Fruit fly (Drosophila melanogaster) whole organism, pupa: ENCODE results near the gene gro.
A peak's percentile ranks its signal among the peaks of the same experiment; 100 is the strongest.

ENCODE experiments used
- CG10348 ChIP-seq: fragments of 200-800 bp; sonication (Bioruptor generic); IDR thresholded peaks from 2 replicates; pipeline ENCODE4 v1.3.6; 2022; ENCODE audit warnings: missing biosample characterization, missing genetic modification characterization
- CG12605 ChIP-seq: fragments of 200-800 bp; sonication (Bioruptor generic); IDR thresholded peaks from 2 replicates; pipeline ENCODE4 v1.3.6; 2022; ENCODE audit warnings: missing biosample characterization, missing genetic modification characterization
- CG13204 ChIP-seq: fragments of 200-800 bp; sonication (Bioruptor generic); optimal IDR thresholded peaks from 2 replicates; lab custom pipeline; 2018; ENCODE audit warnings: missing biosample characterization, mild to moderate bottlenecking, missing genetic modification characterization, moderate library complexity
- CG14655 ChIP-seq: fragments of 200-800 bp; sonication (Bioruptor generic); optimal IDR thresholded peaks from 3 replicates; lab custom pipeline; 2017; ENCODE audit warnings: mild to moderate bottlenecking, missing biosample characterization, missing genetic modification reagents, missing genetic modification characterization
- CG15710 ChIP-seq: fragments of 200-800 bp; sonication (Bioruptor generic); optimal IDR thresholded peaks from 2 replicates; lab custom pipeline; 2018; ENCODE audit warnings: missing biosample characterization, mild to moderate bottlenecking, missing genetic modification characterization, moderate library complexity
- CG17806 ChIP-seq: fragments of 200-800 bp; sonication (Bioruptor generic); optimal IDR thresholded peaks from 2 replicates; lab custom pipeline; 2018; ENCODE audit warnings: missing biosample characterization, mild to moderate bottlenecking, missing genetic modification characterization, moderate library complexity
- CG32121 ChIP-seq: fragments of 200-800 bp; sonication (Bioruptor generic); IDR thresholded peaks from 2 replicates; pipeline ENCODE4 v1.3.6; 2022; ENCODE audit warnings: missing biosample characterization, missing genetic modification characterization
- CG34367 ChIP-seq: fragments of 200-800 bp; sonication (Bioruptor generic); optimal IDR thresholded peaks from 2 replicates; lab custom pipeline; 2018; ENCODE audit warnings: missing biosample characterization, mild to moderate bottlenecking, missing genetic modification characterization
- CG4496 ChIP-seq: fragments of 200-800 bp; sonication (Bioruptor generic); IDR thresholded peaks from 3 replicates; pipeline ENCODE4 v1.3.6; 2022; ENCODE audit warnings: missing biosample characterization, missing genetic modification characterization
- CG8159 ChIP-seq: fragments of 200-800 bp; sonication (Bioruptor generic); optimal IDR thresholded peaks from 3 replicates; lab custom pipeline; 2018; ENCODE audit warnings: missing biosample characterization, mild to moderate bottlenecking, missing genetic modification characterization, moderate library complexity
- CG8301 ChIP-seq: fragments of 200-800 bp; sonication (Bioruptor generic); optimal IDR thresholded peaks from 2 replicates; lab custom pipeline; 2018; ENCODE audit warnings: missing biosample characterization, mild to moderate bottlenecking, missing genetic modification characterization
- CG9948 ChIP-seq: fragments of 200-800 bp; sonication (Bioruptor generic); optimal IDR thresholded peaks from 2 replicates; lab custom pipeline; 2018; ENCODE audit warnings: missing biosample characterization, mild to moderate bottlenecking, missing genetic modification characterization, moderate library complexity
- D1 ChIP-seq: fragments of 200-800 bp; sonication (Bioruptor generic); optimal IDR thresholded peaks from 2 replicates; lab custom pipeline; 2018; ENCODE audit warnings: missing biosample characterization, mild to moderate bottlenecking, missing genetic modification characterization, moderate library complexity
- EcR ChIP-seq: fragments of 200-800 bp; sonication (Bioruptor generic); optimal IDR thresholded peaks from 3 replicates; lab custom pipeline; 2019; ENCODE audit warnings: missing biosample characterization, missing genetic modification characterization, mild to moderate bottlenecking, moderate library complexity, missing genetic modification reagents
- Ets98B ChIP-seq: fragments of 200-800 bp; sonication (Bioruptor generic); IDR thresholded peaks from 2 replicates; pipeline ENCODE4 v1.3.6; 2022; ENCODE audit warnings: missing biosample characterization, missing genetic modification characterization
- Pif1A ChIP-seq: fragments of 200-800 bp; sonication (Bioruptor generic); optimal IDR thresholded peaks from 3 replicates; lab custom pipeline; 2016; ENCODE audit warnings: missing biosample characterization, missing genetic modification characterization
- Pif1B ChIP-seq: fragments of 200-800 bp; sonication (Bioruptor generic); optimal IDR thresholded peaks from 3 replicates; lab custom pipeline; 2016; ENCODE audit warnings: missing biosample characterization, missing genetic modification characterization
- Snoo ChIP-seq: fragments of 200-800 bp; sonication (Bioruptor generic); optimal IDR thresholded peaks from 3 replicates; lab custom pipeline; 2017; ENCODE audit warnings: missing biosample characterization, mild to moderate bottlenecking, missing genetic modification characterization, inconsistent platforms
- fd96Ca ChIP-seq: fragments of 200-800 bp; sonication (Bioruptor generic); IDR thresholded peaks from 3 replicates; pipeline ENCODE4 v1.3.6; 2022; ENCODE audit warnings: missing biosample characterization, missing genetic modification characterization
- gl ChIP-seq: fragments of 200-800 bp; sonication (Bioruptor generic); optimal IDR thresholded peaks from 2 replicates; lab custom pipeline; 2018; ENCODE audit warnings: missing biosample characterization, mild to moderate bottlenecking, missing genetic modification characterization
- rn ChIP-seq: fragments of 200-800 bp; sonication (Bioruptor generic); IDR thresholded peaks from 2 replicates; pipeline ENCODE4 v1.3.6; 2022; ENCODE audit warnings: missing biosample characterization, missing genetic modification characterization

gro gene

dm6 chr3R:26024596-26025213 is 16.8 kb upstream of the gro start:
- TF ChIP-seq CG9948 (tag; lab: Kevin White, UChicago) = no peak
- no peak for TF ChIP-seq CG10348 (GFP tag; lab: Robert Waterston, UW)
- TF ChIP-seq CG13204 (GFP tag; lab: Kevin White, UChicago) = no peak
- no peak for TF ChIP-seq CG32121 (GFP tag; lab: Robert Waterston, UW)
- no peak for TF ChIP-seq CG14655 (GFP tag; lab: Kevin White, UChicago)
- no peak for TF ChIP-seq CG12605 (GFP tag; lab: Robert Waterston, UW)
- TF ChIP-seq CG8159 (tag; lab: Kevin White, UChicago) = no peak
- TF ChIP-seq rn (GFP tag; lab: Robert Waterston, UW) = no peak
- TF ChIP-seq fd96Ca (GFP tag; lab: Robert Waterston, UW) = no peak

dm6 chr3R:26026631-26027274 is 14.8 kb upstream of the gro start:
- TF ChIP-seq CG8159 (tag; lab: Kevin White, UChicago) (no peak), Snoo (tag; lab: Kevin White, UChicago) (no peak), CG17806 (tag; lab: Kevin White, UChicago) (no peak), fd96Ca (GFP tag; lab: Robert Waterston, UW) (no peak), CG13204 (GFP tag; lab: Kevin White, UChicago) (no peak), Pif1B (GFP tag; lab: Kevin White, UChicago) (no peak), D1 (tag; lab: Kevin White, UChicago) (no peak), rn (GFP tag; lab: Robert Waterston, UW) (no peak), CG15710 (tag; lab: Kevin White, UChicago) (no peak), CG34367 (tag; lab: Kevin White, UChicago) (no peak), CG32121 (GFP tag; lab: Robert Waterston, UW) (no peak), CG4496 (GFP tag; lab: Robert Waterston, UW) (no peak), CG12605 (GFP tag; lab: Robert Waterston, UW) (no peak), CG14655 (GFP tag; lab: Kevin White, UChicago) (no peak)

DNA sequence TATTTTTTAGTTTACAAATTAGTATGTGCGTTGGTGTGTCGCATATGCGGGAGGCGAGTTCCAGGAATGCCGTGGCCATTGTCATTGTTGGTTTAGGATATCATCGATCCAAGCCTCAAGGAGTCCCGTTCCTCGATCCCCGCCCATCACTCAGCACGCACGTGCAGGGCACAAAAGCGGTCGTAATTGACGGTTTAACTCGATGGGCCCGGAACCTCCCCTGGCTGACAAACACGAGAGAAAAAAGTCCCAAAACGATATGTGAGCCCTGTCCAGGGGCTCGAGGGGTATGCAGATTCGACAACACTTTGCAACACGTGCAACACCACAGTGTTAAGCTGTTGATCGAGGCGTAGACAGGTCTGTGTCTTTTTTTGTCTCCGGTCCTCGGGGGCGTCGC is 13.6 kb upstream of the gro start:
- TF ChIP-seq rn (GFP tag; lab: Robert Waterston, UW) (no peak), Ets98B (no peak), CG8301 (tag; lab: Kevin White, UChicago) (no peak), EcR (GFP tag; lab: Kevin White, UChicago) (no peak), CG13204 (GFP tag; lab: Kevin White, UChicago) (no peak), Snoo (tag; lab: Kevin White, UChicago) (no peak), D1 (tag; lab: Kevin White, UChicago) (no peak), CG32121 (GFP tag; lab: Robert Waterston, UW) (no peak), Pif1B (GFP tag; lab: Kevin White, UChicago) (no peak), CG4496 (GFP tag; lab: Robert Waterston, UW) (no peak)
- TF ChIP-seq, all 21 proteins: peak for 0

dm6 chr3R:26030562-26030961 is 11.0 kb upstream of the gro start:
- TF ChIP-seq CG32121 (GFP tag; lab: Robert Waterston, UW) (no peak), D1 (tag; lab: Kevin White, UChicago) (no peak), rn (GFP tag; lab: Robert Waterston, UW) (no peak), gl (tag; lab: Kevin White, UChicago) (no peak), CG9948 (tag; lab: Kevin White, UChicago) (no peak), CG8159 (tag; lab: Kevin White, UChicago) (no peak), CG17806 (tag; lab: Kevin White, UChicago) (no peak), Pif1B (GFP tag; lab: Kevin White, UChicago) (no peak), Ets98B (no peak), Pif1A (GFP tag; lab: Kevin White, UChicago) (no peak), CG10348 (GFP tag; lab: Robert Waterston, UW) (no peak)

DNA sequence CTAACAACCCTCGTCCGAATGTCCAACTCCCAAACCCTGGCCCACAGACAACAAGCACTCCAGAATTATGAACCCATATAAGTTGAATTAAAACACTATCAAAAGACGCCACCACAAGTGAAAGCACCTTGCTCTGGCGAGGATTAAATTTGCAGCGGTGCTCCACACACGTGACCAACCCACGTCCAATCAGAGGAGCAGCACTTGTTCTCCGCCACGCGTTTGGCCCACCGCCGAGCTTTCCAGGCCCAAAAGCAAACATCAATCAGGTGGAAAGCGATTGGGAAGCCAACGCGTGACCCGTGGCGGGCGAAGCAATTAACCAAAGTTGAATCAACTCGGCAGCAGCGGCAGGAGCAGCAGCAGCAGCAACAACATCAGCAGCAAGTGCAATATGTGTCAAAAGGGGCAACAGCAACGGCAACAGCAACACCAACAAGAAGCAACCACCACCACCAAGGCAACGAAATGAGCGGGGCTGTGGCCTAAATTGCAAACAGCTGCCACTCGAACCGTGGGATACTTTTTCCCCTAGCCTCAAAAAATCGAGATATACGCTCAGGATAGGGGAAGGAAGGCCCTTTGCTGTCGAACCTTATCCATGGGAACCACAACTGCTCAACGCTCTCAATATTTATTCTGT is 9.4 kb upstream of the gro start:
- TF ChIP-seq CG15710 (tag; lab: Kevin White, UChicago) (no peak), EcR (GFP tag; lab: Kevin White, UChicago) (peak; percentile 60)

DNA sequence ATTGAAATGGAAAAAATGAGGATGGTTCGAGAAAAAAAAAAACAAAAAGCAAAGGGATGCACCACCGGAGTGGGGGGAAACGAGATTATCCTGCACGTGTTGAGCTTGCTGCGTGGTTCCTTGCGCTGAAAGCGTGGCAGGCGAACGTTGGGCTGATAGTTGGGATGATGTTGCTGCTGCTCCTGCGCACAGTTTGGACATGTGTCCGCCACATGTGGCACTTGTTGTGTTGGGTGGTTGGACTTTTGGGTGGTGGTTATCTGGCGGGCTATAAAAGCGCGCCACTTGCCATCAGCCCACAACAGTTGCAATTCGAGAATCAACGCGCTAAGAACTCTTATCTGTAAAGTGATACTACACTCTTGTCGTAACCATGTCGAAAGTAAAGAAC is 8.9 kb upstream of the gro start:
- TF ChIP-seq Pif1A (GFP tag; lab: Kevin White, UChicago) (no peak), CG13204 (GFP tag; lab: Kevin White, UChicago) (no peak), rn (GFP tag; lab: Robert Waterston, UW) (no peak), CG14655 (GFP tag; lab: Kevin White, UChicago) (no peak), Snoo (tag; lab: Kevin White, UChicago) (no peak), CG4496 (GFP tag; lab: Robert Waterston, UW) (no peak), CG34367 (tag; lab: Kevin White, UChicago) (no peak), CG15710 (tag; lab: Kevin White, UChicago) (no peak), fd96Ca (GFP tag; lab: Robert Waterston, UW) (no peak), Pif1B (GFP tag; lab: Kevin White, UChicago) (no peak), gl (tag; lab: Kevin White, UChicago) (no peak), CG8301 (tag; lab: Kevin White, UChicago) (no peak), Ets98B (no peak), CG32121 (GFP tag; lab: Robert Waterston, UW) (no peak), CG10348 (GFP tag; lab: Robert Waterston, UW) (no peak), D1 (tag; lab: Kevin White, UChicago) (no peak), CG12605 (GFP tag; lab: Robert Waterston, UW) (no peak)
